Worm (Caenorhabditis elegans) whole organism, L4 larva: ENCODE measurements around the gene T12G3.2.

Source experiments
- F10B5.3 ChIP-seq: sonication (generic microtip); optimal IDR thresholded peaks from 2 replicates; lab custom pipeline; 2016; ENCODE audit warnings: mild to moderate bottlenecking, missing genetic modification characterization, missing compliant biosample characterization
- F26F4.8 ChIP-seq: fragments of 200-800 bp; sonication (Bioruptor generic); conservative IDR thresholded peaks from 2 replicates; pipeline ENCODE4 v1.3.6; 2022; ENCODE audit warnings: missing genetic modification characterization, missing compliant biosample characterization
- F44E2.7 ChIP-seq: fragments of 200-800 bp; sonication (Bioruptor generic); IDR thresholded peaks from 2 replicates; pipeline ENCODE4 v2.1.2; 2022; ENCODE audit warnings: missing genetic modification characterization, missing compliant biosample characterization
- F49E8.2 ChIP-seq: sonication (generic microtip); optimal IDR thresholded peaks from 2 replicates; lab custom pipeline; 2016; ENCODE audit warnings: missing compliant biosample characterization, mild to moderate bottlenecking, missing genetic modification characterization, borderline replicate concordance
- T26A8.4 ChIP-seq: fragments of 200-800 bp; sonication (Bioruptor generic); IDR thresholded peaks from 2 replicates; pipeline ENCODE4 v1.3.6; 2022; ENCODE audit warnings: missing genetic modification characterization, missing compliant biosample characterization
- Y5F2A.4 ChIP-seq: fragments of 200-800 bp; sonication (Bioruptor generic); optimal IDR thresholded peaks from 2 replicates; lab custom pipeline; 2018; ENCODE audit warnings: mild to moderate bottlenecking, missing genetic modification characterization, missing compliant biosample characterization
- ZK337.2 ChIP-seq: fragments of 200-800 bp; sonication (Bioruptor generic); IDR thresholded peaks from 2 replicates; pipeline ENCODE4 v1.3.6; 2022; ENCODE audit warnings: missing genetic modification reagents, missing genetic modification characterization, missing compliant biosample characterization
- aha-1 ChIP-seq: fragments of 150-350 bp; peaks from one replicate; lab custom pipeline; 2014; ENCODE audit warnings: missing biosample characterization, missing genetic modification characterization
- ceh-32 ChIP-seq: sonication (generic microtip); optimal IDR thresholded peaks from 2 replicates; lab custom pipeline; 2016; ENCODE audit warnings: mild to moderate bottlenecking, missing genetic modification characterization, missing compliant biosample characterization; ENCODE audit not compliant: poor library complexity
- ceh-44 ChIP-seq: fragments of 200-800 bp; sonication (Bioruptor generic); IDR thresholded peaks from 2 replicates; pipeline ENCODE4 v1.3.6; 2022; ENCODE audit warnings: missing genetic modification reagents, missing genetic modification characterization, missing compliant biosample characterization
- ceh-82 ChIP-seq: sonication (generic microtip); optimal IDR thresholded peaks from 2 replicates; lab custom pipeline; 2017; ENCODE audit warnings: missing biosample characterization, missing genetic modification characterization
- daf-16 ChIP-seq, 3 experiments: sonication (generic microtip); optimal IDR thresholded peaks; 2 replicates each; lab custom pipeline; 2016 to 2017; ENCODE audit warnings: missing genetic modification characterization in 3 of 3, missing genetic modification reagents in 3 of 3, mild to moderate bottlenecking in 2 of 3, missing compliant biosample characterization in 2 of 3, missing biosample characterization in 1 of 3, moderate library complexity in 1 of 3
- daf-8 ChIP-seq: fragments of 200-800 bp; sonication (Bioruptor generic); IDR thresholded peaks from 2 replicates; pipeline ENCODE4 v1.3.6; 2022; ENCODE audit warnings: missing genetic modification characterization, missing compliant biosample characterization
- dmd-6 ChIP-seq: fragments of 200-800 bp; sonication (Bioruptor generic); IDR thresholded peaks from 2 replicates; pipeline ENCODE4 v1.3.6; 2022; ENCODE audit warnings: missing genetic modification reagents, missing genetic modification characterization, missing compliant biosample characterization
- dmd-9 ChIP-seq: fragments of 200-800 bp; sonication (Bioruptor generic); IDR thresholded peaks from 2 replicates; pipeline ENCODE4 v1.3.6; 2022; ENCODE audit warnings: missing genetic modification reagents, missing genetic modification characterization, missing compliant biosample characterization
- dve-1 ChIP-seq: sonication (generic microtip); optimal IDR thresholded peaks from 2 replicates; lab custom pipeline; 2017; ENCODE audit warnings: antibody characterized with exemption, mild to moderate bottlenecking, missing genetic modification characterization, missing compliant biosample characterization; ENCODE audit not compliant: insufficient read depth
- hif-1 ChIP-seq, 2 experiments: sonication (generic microtip); optimal IDR thresholded peaks; 2 replicates each; lab custom pipeline; 2016 to 2017; ENCODE audit warnings: missing compliant biosample characterization in 2 of 2, missing genetic modification characterization in 2 of 2, missing genetic modification reagents in 2 of 2, missing genotype in 2 of 2, mild to moderate bottlenecking in 1 of 2
- hlh-11 ChIP-seq: fragments of 200-800 bp; sonication (Bioruptor generic); optimal IDR thresholded peaks from 2 replicates; lab custom pipeline; 2018; ENCODE audit warnings: mild to moderate bottlenecking, missing genetic modification characterization, missing compliant biosample characterization
- hlh-30 ChIP-seq: sonication (generic microtip); optimal IDR thresholded peaks from 2 replicates; lab custom pipeline; 2017; ENCODE audit warnings: antibody characterized with exemption, mild to moderate bottlenecking, missing genetic modification characterization, missing compliant biosample characterization; ENCODE audit not compliant: insufficient read depth
- jun-1 ChIP-seq: fragments of 150-350 bp; optimal IDR thresholded peaks from 2 replicates; lab custom pipeline; 2014; ENCODE audit warnings: missing biosample characterization, missing genetic modification reagents, missing genetic modification characterization
- lin-15B ChIP-seq: fragments of 150-350 bp; sonication (generic microtip); optimal IDR thresholded peaks from 3 replicates; lab custom pipeline; 2014; ENCODE audit warnings: missing biosample characterization, missing genetic modification characterization
- lin-29 ChIP-seq: fragments of 200-800 bp; sonication (Bioruptor generic); IDR thresholded peaks from 2 replicates; pipeline ENCODE4 v1.3.6; 2022; ENCODE audit warnings: missing genetic modification reagents, missing genetic modification characterization, missing compliant biosample characterization
- lin-38 ChIP-seq: fragments of 200-800 bp; sonication (Bioruptor generic); IDR thresholded peaks from 2 replicates; pipeline ENCODE4 v1.3.6; 2022; ENCODE audit warnings: missing genetic modification reagents, missing genetic modification characterization, missing compliant biosample characterization
- lir-3 ChIP-seq: sonication (generic microtip); optimal IDR thresholded peaks from 2 replicates; lab custom pipeline; 2016; ENCODE audit warnings: mild to moderate bottlenecking, missing genetic modification characterization, missing compliant biosample characterization
- lsy-2 ChIP-seq, 2 experiments: fragments of 150-350 bp in 1 of 2; sonication (generic microtip) in 1 of 2; optimal IDR thresholded peaks; 2 replicates each; lab custom pipeline; 2014 to 2017; ENCODE audit warnings: missing biosample characterization in 2 of 2, missing genetic modification characterization in 2 of 2
- mes-2 ChIP-seq: sonication (generic microtip); optimal IDR thresholded peaks from 2 replicates; lab custom pipeline; 2016; ENCODE audit warnings: missing genotype, mild to moderate bottlenecking, missing genetic modification characterization, missing compliant biosample characterization; ENCODE audit not compliant: poor library complexity, severe bottlenecking
- mxl-2 ChIP-seq: fragments of 200-800 bp; sonication (Bioruptor generic); conservative IDR thresholded peaks from 2 replicates; pipeline ENCODE4 v1.3.6; 2022; ENCODE audit warnings: missing genetic modification reagents, missing genetic modification characterization, missing compliant biosample characterization
- nhr-11 ChIP-seq: fragments of 150-350 bp; optimal IDR thresholded peaks from 2 replicates; lab custom pipeline; 2014; ENCODE audit warnings: missing biosample characterization, missing genetic modification characterization
- nhr-111 ChIP-seq: fragments of 200-800 bp; sonication (Bioruptor generic); optimal IDR thresholded peaks from 2 replicates; lab custom pipeline; 2018; ENCODE audit warnings: mild to moderate bottlenecking, missing genetic modification characterization, missing compliant biosample characterization
- nhr-25 ChIP-seq: sonication (generic microtip); optimal IDR thresholded peaks from 2 replicates; lab custom pipeline; 2017; ENCODE audit warnings: missing genetic modification characterization, mild to moderate bottlenecking, missing compliant biosample characterization, antibody characterized with exemption, moderate library complexity, borderline replicate concordance; ENCODE audit not compliant: insufficient read depth
- nhr-28 ChIP-seq: fragments of 150-350 bp; optimal IDR thresholded peaks from 2 replicates; lab custom pipeline; 2014; ENCODE audit warnings: missing biosample characterization, missing genetic modification characterization
- nhr-41 ChIP-seq: fragments of 200-800 bp; sonication (Bioruptor generic); IDR thresholded peaks from 2 replicates; pipeline ENCODE4 v1.3.6; 2022; ENCODE audit warnings: missing genetic modification reagents, missing genetic modification characterization, missing compliant biosample characterization
- nhr-48 ChIP-seq: sonication (generic microtip); optimal IDR thresholded peaks from 2 replicates; lab custom pipeline; 2016; ENCODE audit warnings: mild to moderate bottlenecking, missing genetic modification characterization, missing compliant biosample characterization
- nhr-6 ChIP-seq: fragments of 150-350 bp; optimal IDR thresholded peaks from 2 replicates; lab custom pipeline; 2014; ENCODE audit warnings: missing biosample characterization, missing genetic modification characterization
- nhr-77 ChIP-seq: fragments of 150-350 bp; optimal IDR thresholded peaks from 2 replicates; lab custom pipeline; 2014; ENCODE audit warnings: missing biosample characterization, missing genetic modification characterization
- php-3 ChIP-seq: fragments of 200-800 bp; sonication (Bioruptor generic); IDR thresholded peaks from 2 replicates; pipeline ENCODE4 v1.3.6; 2022; ENCODE audit warnings: missing genetic modification reagents, missing genetic modification characterization, missing compliant biosample characterization
- pqm-1 ChIP-seq: sonication (generic microtip); optimal IDR thresholded peaks from 2 replicates; lab custom pipeline; 2017; ENCODE audit warnings: missing biosample characterization, missing genetic modification characterization
- saeg-2 ChIP-seq: fragments of 200-800 bp; sonication (Bioruptor generic); IDR thresholded peaks from 2 replicates; pipeline ENCODE4 v1.3.6; 2022; ENCODE audit warnings: missing genetic modification reagents, missing genetic modification characterization, missing compliant biosample characterization
- sdz-12 ChIP-seq: fragments of 200-800 bp; sonication (Bioruptor generic); optimal IDR thresholded peaks from 2 replicates; lab custom pipeline; 2018; ENCODE audit warnings: mild to moderate bottlenecking, missing genetic modification characterization, missing compliant biosample characterization
- snpc-1.2 ChIP-seq: fragments of 200-800 bp; sonication (Bioruptor generic); IDR thresholded peaks from 2 replicates; pipeline ENCODE4 v1.3.6; 2022; ENCODE audit warnings: missing genetic modification reagents, missing genetic modification characterization, missing compliant biosample characterization
- tra-1 ChIP-seq: fragments of 200-800 bp; sonication (Bioruptor generic); IDR thresholded peaks from 2 replicates; pipeline ENCODE4 v1.3.6; 2022; ENCODE audit warnings: missing genetic modification reagents, missing genetic modification characterization, missing compliant biosample characterization
- unc-62 ChIP-seq, 3 experiments: fragments of 150-350 bp in 1 of 3; sonication (generic microtip); optimal IDR thresholded peaks in 2 of 3; peaks in 1 of 3; 1 replicate in 1 of 3; 2 replicates in 2 of 3; lab custom pipeline; 2014 to 2017; ENCODE audit warnings: missing biosample characterization in 3 of 3, missing genetic modification characterization in 3 of 3, missing genetic modification reagents in 3 of 3, missing genotype in 1 of 3
- vab-7 ChIP-seq: fragments of 200-800 bp; sonication (Bioruptor generic); IDR thresholded peaks from 2 replicates; pipeline ENCODE4 v1.3.6; 2022; ENCODE audit warnings: missing genetic modification reagents, missing genetic modification characterization, missing compliant biosample characterization
- zfp-2 ChIP-seq: sonication (generic microtip); optimal IDR thresholded peaks from 2 replicates; lab custom pipeline; 2016; ENCODE audit warnings: mild to moderate bottlenecking, missing genetic modification characterization, missing compliant biosample characterization
- zfp-3 ChIP-seq: fragments of 200-800 bp; sonication (Bioruptor generic); conservative IDR thresholded peaks from 2 replicates; pipeline ENCODE4 v1.3.6; 2022; ENCODE audit warnings: missing genetic modification reagents, missing genetic modification characterization, missing compliant biosample characterization
- zip-11 ChIP-seq: fragments of 200-800 bp; sonication (Bioruptor generic); IDR thresholded peaks from 2 replicates; pipeline ENCODE4 v1.3.6; 2022; ENCODE audit warnings: missing genetic modification characterization, missing compliant biosample characterization
- zip-2 ChIP-seq: fragments of 150-350 bp; optimal IDR thresholded peaks from 2 replicates; lab custom pipeline; 2014; ENCODE audit warnings: missing biosample characterization, missing genetic modification characterization
- ztf-11 ChIP-seq: fragments of 150-350 bp; optimal IDR thresholded peaks from 2 replicates; lab custom pipeline; 2014; ENCODE audit warnings: missing biosample characterization, missing genetic modification characterization

T12G3.2 gene

DNA sequence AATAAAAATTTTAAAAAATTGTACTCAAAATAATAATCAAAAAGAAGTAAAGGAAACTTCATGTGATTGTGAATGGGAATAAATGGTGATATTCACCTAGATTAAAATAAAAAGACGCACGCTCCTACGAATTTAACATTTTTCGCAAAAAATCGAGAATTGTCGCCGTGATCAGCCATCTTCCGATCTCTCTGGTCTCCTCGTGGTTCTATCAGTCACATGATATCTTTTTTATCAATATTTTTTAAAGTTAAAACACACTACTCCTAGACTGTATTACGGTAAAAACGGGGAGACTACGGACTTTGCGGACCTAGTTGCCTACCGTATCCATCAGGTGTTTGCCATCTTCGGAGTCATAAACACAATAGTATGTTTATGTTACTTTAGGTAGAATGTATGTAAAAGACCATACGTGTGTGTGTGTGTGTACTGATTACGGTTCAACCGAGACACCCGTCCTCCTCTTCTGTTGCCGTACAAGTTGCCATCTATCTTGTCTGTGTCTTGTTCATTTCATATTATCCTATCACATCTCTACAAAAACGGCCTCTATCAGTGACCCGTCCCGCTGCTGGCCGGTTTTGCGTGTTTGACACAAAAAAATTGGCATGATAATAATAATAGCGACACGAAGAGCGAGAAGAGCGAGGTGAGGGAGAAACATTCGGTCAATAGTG lies at the start of gene T12G3.2:
T12G3.2 (minus strand) TSS at position 444 of the 680 bp plus-strand sequence.
- TF ChIP-seq jun-1 (tag; lab: Kevin White, UChicago) (no peak), ZK337.2 (GFP tag; lab: Robert Waterston, UW) (no peak), mes-2 (tag; lab: Kevin White, UChicago) (peak; percentile 48), pqm-1 (peak; percentile 91), unc-62 (GFP tag; optimal IDR thresholded peaks at IDR 0.05 in 1 of 2; lab: Kevin White, UChicago) (no peak), unc-62 (tag; optimal IDR thresholded peaks at IDR 0.05; lab: Kevin White, UChicago) (no peak), dve-1 (peak; percentile 4), zfp-3 (GFP tag; lab: Robert Waterston, UW) (no peak), daf-8 (no peak), nhr-6 (tag; lab: Kevin White, UChicago) (peak; percentile 21), lir-3 (no peak), F10B5.3 (tag; lab: Kevin White, UChicago) (no peak), lin-15B (tag; lab: Kevin White, UChicago) (no peak), vab-7 (no peak), zip-2 (tag; lab: Kevin White, UChicago) (no peak), zip-11 (no peak), hlh-30 (peak; percentile 63), daf-16 (GFP tag; optimal IDR thresholded peaks at IDR 0.05; lab: Kevin White, UChicago) (no peak), daf-16 (tag; optimal IDR thresholded peaks at IDR 0.05; lab: Kevin White, UChicago) (peak; percentile 92), nhr-25 (tag; lab: Kevin White, UChicago) (no peak), lin-29 (GFP tag; lab: Robert Waterston, UW) (no peak), ztf-11 (no peak), ceh-44 (GFP tag; lab: Robert Waterston, UW) (no peak), saeg-2 (GFP tag; lab: Robert Waterston, UW) (0 out of 2 replicates have a peak, but pooled peaks have one; percentile 42), hif-1 (tag; optimal IDR thresholded peaks at IDR 0.05; lab: Kevin White, UChicago) (peak in 1 of 2 experiments; percentile 3), dmd-9 (GFP tag; lab: Robert Waterston, UW) (no peak), ceh-32 (tag; lab: Kevin White, UChicago) (no peak), aha-1 (tag; lab: Kevin White, UChicago) (peak; percentile 76), T26A8.4 (0 out of 2 replicates have a peak, but pooled peaks have one; percentile 21), nhr-111 (no peak), tra-1 (GFP tag; lab: Robert Waterston, UW) (no peak), php-3 (GFP tag; lab: Robert Waterston, UW) (no peak), ceh-82 (no peak), nhr-41 (peak; percentile 27; the same call in 1 of the 2 replicates), hlh-11 (peak; percentile 91), dmd-6 (GFP tag; lab: Robert Waterston, UW) (peak; percentile 63; the same call in 1 of the 2 replicates), zfp-2 (tag; lab: Kevin White, UChicago) (no peak), snpc-1.2 (GFP tag; lab: Robert Waterston, UW) (no peak), nhr-77 (tag; lab: Kevin White, UChicago) (peak; percentile 64), mxl-2 (GFP tag; lab: Robert Waterston, UW) (no peak), nhr-11 (tag; lab: Kevin White, UChicago) (no peak), F26F4.8 (GFP tag; lab: Robert Waterston, UW) (no peak), Y5F2A.4 (no peak), lsy-2 (tag; optimal IDR thresholded peaks at IDR 0.05; lab: Kevin White, UChicago) (peak in 1 of 2 experiments; percentile 35), nhr-28 (tag; lab: Kevin White, UChicago) (peak; percentile 89), sdz-12 (GFP tag; lab: Kevin White, UChicago) (no peak), nhr-48 (peak; percentile 42), F49E8.2 (no peak), lin-38 (GFP tag; lab: Robert Waterston, UW) (no peak), F44E2.7 (no peak)
